Worm (Caenorhabditis elegans): ENCODE measurements around the gene C07D10.1.

C07D10.1 gene

DNA sequence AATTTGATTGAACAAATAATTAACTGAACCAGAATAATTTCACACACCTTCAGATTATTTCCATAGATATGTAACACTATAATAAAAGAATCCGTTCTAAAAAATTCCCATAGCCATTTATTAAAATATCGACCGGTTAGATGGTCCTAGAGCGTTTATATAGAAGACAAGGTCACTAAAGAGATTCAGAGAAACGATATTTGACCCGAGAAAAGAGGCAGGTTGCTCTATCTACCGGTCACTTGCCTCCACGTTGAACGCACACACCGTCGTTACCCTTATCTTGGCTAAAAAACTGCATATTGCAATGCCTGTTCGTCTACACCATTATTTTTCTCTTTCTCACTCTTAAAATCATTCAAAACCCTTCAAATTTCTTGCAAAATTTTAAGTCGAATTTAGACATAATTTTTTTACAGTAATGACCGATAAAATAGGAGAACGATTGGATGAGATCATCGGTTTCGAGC is 17.6 kb upstream of the C07D10.1 start, which contains the start of gene C07D10.5:
Gene C07D10.5 (plus strand): TSS at position 420 of the 470 bp plus-strand sequence.
- TF ChIP-seq eyg-1 (tag; optimal IDR thresholded peaks at IDR 0.05) (no peak), unc-55 (GFP tag; optimal IDR thresholded peaks at IDR 0.05) (no peak), ceh-6 (GFP tag; optimal IDR thresholded peaks at IDR 0.05) (no peak), ceh-31 (tag; optimal IDR thresholded peaks at IDR 0.05) (no peak), elt-2 (tag; optimal IDR thresholded peaks at IDR 0.05) (no peak), pat-9 (tag; optimal IDR thresholded peaks at IDR 0.05) (no peak), odd-2 (tag; optimal IDR thresholded peaks at IDR 0.05) (no peak), npax-4 (tag; optimal IDR thresholded peaks at IDR 0.05) (no peak), ref-2 (tag; optimal IDR thresholded peaks at IDR 0.05) (no peak), T23F11.4 (GFP tag; optimal IDR thresholded peaks at IDR 0.05) (no peak), che-1 (tag; optimal IDR thresholded peaks at IDR 0.05) (no peak), fkh-6 (tag; optimal IDR thresholded peaks at IDR 0.05) (no peak), lim-6 (tag; optimal IDR thresholded peaks at IDR 0.05) (no peak), sox-2 (GFP tag; IDR thresholded peaks at IDR 0.05) (no peak), nhr-11 (tag; optimal IDR thresholded peaks at IDR 0.05) (no peak), pax-1 (tag; optimal IDR thresholded peaks at IDR 0.05) (no peak), pag-3 (tag; optimal IDR thresholded peaks at IDR 0.05; ENCODE audit: borderline replicate concordance) (no peak), syd-9 (tag; optimal IDR thresholded peaks at IDR 0.05) (no peak), ama-1 (optimal IDR thresholded peaks at IDR 0.05) (no peak)

DNA sequence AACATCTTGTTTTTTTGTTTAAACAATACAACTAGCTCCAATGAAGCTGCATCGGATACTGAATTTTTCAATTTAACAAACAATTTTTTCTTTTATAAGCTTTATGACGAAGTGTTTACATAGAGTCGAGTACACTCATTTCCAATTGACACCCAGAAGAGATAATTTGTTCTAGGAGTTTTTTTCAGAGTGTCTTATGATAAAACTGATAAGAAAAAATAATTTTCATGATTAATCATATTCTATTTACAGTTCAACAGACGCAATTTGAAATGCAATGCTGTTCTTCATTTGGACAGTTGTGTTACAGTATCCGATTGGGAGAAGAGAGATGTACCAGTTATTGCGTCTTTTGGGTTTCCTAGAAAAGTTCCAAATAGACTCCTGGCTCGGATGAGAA is 16.9 kb upstream of the C07D10.1 start:
- TF ChIP-seq ceh-48 (tag; optimal IDR thresholded peaks at IDR 0.05): no peak
- no peak for TF ChIP-seq ceh-24 (tag; optimal IDR thresholded peaks at IDR 0.05)
- TF ChIP-seq syd-9 (tag; optimal IDR thresholded peaks at IDR 0.05): no peak
- TF ChIP-seq pqm-1 (tag; optimal IDR thresholded peaks at IDR 0.05): no peak
- no peak for TF ChIP-seq fax-1 (tag; optimal IDR thresholded peaks at IDR 0.05)
- no peak for TF ChIP-seq madf-2 (tag; optimal IDR thresholded peaks at IDR 0.05)
- TF ChIP-seq lim-6 (tag; optimal IDR thresholded peaks at IDR 0.05): no peak
- no peak for TF ChIP-seq ceh-2 (tag; optimal IDR thresholded peaks at IDR 0.05)
- TF ChIP-seq hlh-6 (tag; optimal IDR thresholded peaks at IDR 0.05): no peak
- TF ChIP-seq pag-3 (tag; optimal IDR thresholded peaks at IDR 0.05; ENCODE audit: borderline replicate concordance): no peak
- no peak for TF ChIP-seq lin-11 (tag; optimal IDR thresholded peaks at IDR 0.05)
- no peak for TF ChIP-seq K02D7.2 (tag; optimal IDR thresholded peaks at IDR 0.05)
- TF ChIP-seq unc-86 (tag; optimal IDR thresholded peaks at IDR 0.05): no peak
- no peak for TF ChIP-seq tbx-2 (tag; optimal IDR thresholded peaks at IDR 0.05)
- no peak for TF ChIP-seq ceh-34 (tag; optimal IDR thresholded peaks at IDR 0.05)
- no peak for TF ChIP-seq sdc-2 (tag; optimal IDR thresholded peaks at IDR 0.05)
- TF ChIP-seq ceh-22 (tag; optimal IDR thresholded peaks at IDR 0.05): no peak
- TF ChIP-seq T23F11.4 (GFP tag; optimal IDR thresholded peaks at IDR 0.05): no peak
- no peak for TF ChIP-seq ceh-18 (tag; optimal IDR thresholded peaks at IDR 0.05)
- no peak for TF ChIP-seq unc-42 (tag; optimal IDR thresholded peaks at IDR 0.05)

DNA sequence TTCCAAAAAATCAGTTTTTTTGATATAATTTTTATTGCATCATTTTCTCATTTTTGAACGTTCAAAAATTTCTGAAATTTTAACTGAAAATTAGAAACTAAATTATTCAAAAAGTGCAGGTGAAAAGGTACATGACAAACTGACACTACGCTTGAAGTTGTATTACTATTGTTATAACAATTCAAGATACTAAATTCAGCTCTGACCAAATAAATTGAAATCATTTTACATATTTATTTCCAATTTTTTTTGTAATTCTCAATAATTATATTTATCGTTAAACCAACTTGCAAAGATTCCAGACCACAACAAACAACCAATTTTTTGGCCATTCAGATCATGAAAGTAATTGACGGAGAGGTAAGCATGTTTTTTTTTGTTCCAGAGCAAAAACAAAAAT is 13.4 kb upstream of the C07D10.1 start, which contains the start of gene sre-3:
Gene sre-3 (plus strand): TSS at position 301 of the 400 bp plus-strand sequence.
- TF ChIP-seq nfya-1 (tag; optimal IDR thresholded peaks at IDR 0.05) (no peak), rnt-1 (tag; optimal IDR thresholded peaks at IDR 0.05) (no peak), tbx-7 (tag; optimal IDR thresholded peaks at IDR 0.05) (no peak), unc-86 (tag; optimal IDR thresholded peaks at IDR 0.05) (no peak), madf-2 (tag; optimal IDR thresholded peaks at IDR 0.05) (no peak), syd-9 (tag; optimal IDR thresholded peaks at IDR 0.05) (no peak), zip-5 (tag; optimal IDR thresholded peaks at IDR 0.05) (no peak), elt-2 (tag; optimal IDR thresholded peaks at IDR 0.05) (no peak), fkh-6 (tag; optimal IDR thresholded peaks at IDR 0.05) (no peak), ceh-45 (GFP tag; IDR thresholded peaks at IDR 0.05) (no peak), npax-4 (tag; optimal IDR thresholded peaks at IDR 0.05) (no peak), C38D4.7 (GFP tag; optimal IDR thresholded peaks at IDR 0.05) (no peak), ceh-6 (GFP tag; optimal IDR thresholded peaks at IDR 0.05) (no peak), dmd-4 (tag; optimal IDR thresholded peaks at IDR 0.05; ENCODE audit: borderline replicate concordance) (no peak), pqm-1 (tag; optimal IDR thresholded peaks at IDR 0.05) (no peak), hlh-8 (tag; optimal IDR thresholded peaks at IDR 0.05) (no peak), unc-55 (GFP tag; optimal IDR thresholded peaks at IDR 0.05) (no peak)

All from whole organism, late embryonic.